Fruit fly (Drosophila melanogaster): ENCODE measurements around the gene CG31373.

Gene CG31373

dm6 chr3R:10680825-10681681 lies 28.1 kb downstream of the CG31373 start, which contains the start of gene Phyhd1 (continued):
- TF ChIP-seq aop (GFP tag; IDR thresholded peaks at IDR 0.05): no peak
- peak; percentile 95 for TF ChIP-seq chn (GFP tag; optimal IDR thresholded peaks at IDR 0.05)
- peak; percentile 96 for TF ChIP-seq Sox102F (GFP tag; optimal IDR thresholded peaks at IDR 0.05)
- peak; percentile 65 for TF ChIP-seq CG7271 (tag; optimal IDR thresholded peaks at IDR 0.05)
- TF ChIP-seq cg (GFP tag; optimal IDR thresholded peaks at IDR 0.05): no peak
- peak; percentile 92 for TF ChIP-seq CG14014 (GFP tag; IDR thresholded peaks at IDR 0.05)
- peak; percentile 99 for TF ChIP-seq gem (tag; optimal IDR thresholded peaks at IDR 0.05)
- TF ChIP-seq slp2 (GFP tag; optimal IDR thresholded peaks at IDR 0.05): peak; percentile 93
- peak; percentile 94 for TF ChIP-seq BtbVII (GFP tag; optimal IDR thresholded peaks at IDR 0.05)
- peak; percentile 98 for TF ChIP-seq twi (tag; optimal IDR thresholded peaks at IDR 0.05)
- TF ChIP-seq CG17328 (GFP tag; IDR thresholded peaks at IDR 0.05): peak; percentile 93
- peak; percentile 85 for TF ChIP-seq NFAT (GFP tag; IDR thresholded peaks at IDR 0.05)
- peak; percentile 66 for TF ChIP-seq CG8281 (tag; optimal IDR thresholded peaks at IDR 0.05)
- TF ChIP-seq corto (GFP tag; optimal IDR thresholded peaks at IDR 0.05): peak; percentile 82
- peak; percentile 84 for TF ChIP-seq CG9215 (GFP tag; IDR thresholded peaks at IDR 0.05)
- peak; percentile 96 for TF ChIP-seq Chrac-16 (GFP tag; optimal IDR thresholded peaks at IDR 0.05)
- peak; percentile 60 for TF ChIP-seq Gsc (GFP tag; IDR thresholded peaks at IDR 0.05)
- TF ChIP-seq trh (GFP tag; optimal IDR thresholded peaks at IDR 0.05): peak; percentile 82
- peak; percentile 95 for TF ChIP-seq otp (GFP tag; IDR thresholded peaks at IDR 0.05)
- peak; percentile 34 for TF ChIP-seq ftz-f1 (GFP tag; optimal IDR thresholded peaks at IDR 0.05)
- peak; percentile 94 for TF ChIP-seq CG34422 (GFP tag; IDR thresholded peaks at IDR 0.05)
- TF ChIP-seq BEAF-32 (GFP tag; optimal IDR thresholded peaks at IDR 0.05): no peak
- peak; percentile 92 for TF ChIP-seq CG3281 (GFP tag; optimal IDR thresholded peaks at IDR 0.05)
- peak; percentile 90 for TF ChIP-seq CG18764 (GFP tag; optimal IDR thresholded peaks at IDR 0.05)
- TF ChIP-seq seq (GFP tag; IDR thresholded peaks at IDR 0.05): peak; percentile 93
- peak; percentile 14 to 34 for TF ChIP-seq insv (GFP tag; optimal IDR thresholded peaks at IDR 0.05)
- TF ChIP-seq CG4404 (GFP tag; IDR thresholded peaks at IDR 0.05): peak; percentile 82
- peak; percentile 92 for TF ChIP-seq cwo (GFP tag; optimal IDR thresholded peaks at IDR 0.05)
- no peak for TF ChIP-seq sc (optimal IDR thresholded peaks at IDR 0.05)
- peak; percentile 92 for TF ChIP-seq sc (GFP tag; optimal IDR thresholded peaks at IDR 0.05)
- peak; percentile 97 for TF ChIP-seq ci (GFP tag; IDR thresholded peaks at IDR 0.05)
- TF ChIP-seq CG13296 (GFP tag; optimal IDR thresholded peaks at IDR 0.05): peak; percentile 83
- peak; percentile 76 for TF ChIP-seq Nf-YC (tag; optimal IDR thresholded peaks at IDR 0.05)
- peak; percentile 87 for TF ChIP-seq Myb (GFP tag; optimal IDR thresholded peaks at IDR 0.05)
- TF ChIP-seq CG5245 (GFP tag; optimal IDR thresholded peaks at IDR 0.05): peak; percentile 91
- TF ChIP-seq nerfin-2 (GFP tag; IDR thresholded peaks at IDR 0.05; ENCODE audit: partially characterized antibody): no peak
- peak; percentile 87 for TF ChIP-seq CG34376 (GFP tag; optimal IDR thresholded peaks at IDR 0.05)
- peak; percentile 47; the same call in 1 of the 2 replicates for TF ChIP-seq crol (GFP tag; IDR thresholded peaks at IDR 0.05)
- peak; percentile 70 for TF ChIP-seq CG3838 (GFP tag; optimal IDR thresholded peaks at IDR 0.05)
- TF ChIP-seq crp (GFP tag; optimal IDR thresholded peaks at IDR 0.05): peak in 1 of 2 experiments; percentile 57
- TF ChIP-seq CG32772 (GFP tag; IDR thresholded peaks at IDR 0.05): peak; percentile 91
- peak; percentile 96 for TF ChIP-seq maf-S (GFP tag; optimal IDR thresholded peaks at IDR 0.05)
- TF ChIP-seq HLH3B (GFP tag; IDR thresholded peaks at IDR 0.05): peak; percentile 97
- TF ChIP-seq CG6791 (GFP tag; IDR thresholded peaks at IDR 0.05; ENCODE audit: partially characterized antibody): no peak
- TF ChIP-seq CG8388 (GFP tag; optimal IDR thresholded peaks at IDR 0.05): peak; percentile 95
- peak; percentile 83 for TF ChIP-seq CG14667 (GFP tag; IDR thresholded peaks at IDR 0.05)
- peak; percentile 82 for TF ChIP-seq CG11560 (tag; IDR thresholded peaks at IDR 0.05)
- TF ChIP-seq CG10274 (GFP tag; optimal IDR thresholded peaks at IDR 0.05): peak; percentile 70
- TF ChIP-seq CG11723 (GFP tag; optimal IDR thresholded peaks at IDR 0.05): peak; percentile 83

Data from whole organism, embryonic.